Fruit fly (Drosophila melanogaster) whole organism, prepupa: ENCODE results near the gene crm.

Experiments used
- CG10631 ChIP-seq: fragments of 200-800 bp; sonication (Bioruptor generic); optimal IDR thresholded peaks from 2 replicates; lab custom pipeline; 2016; ENCODE audit warnings: missing biosample characterization, missing genetic modification characterization
- CG10669 ChIP-seq: fragments of 200-800 bp; sonication (Bioruptor generic); optimal IDR thresholded peaks from 3 replicates; lab custom pipeline; 2018; ENCODE audit warnings: missing biosample characterization, mild to moderate bottlenecking, missing genetic modification characterization, moderate library complexity
- CG11902 ChIP-seq: fragments of 200-800 bp; sonication (Bioruptor generic); optimal IDR thresholded peaks from 3 replicates; lab custom pipeline; 2016; ENCODE audit warnings: missing biosample characterization, missing genetic modification characterization
- CG15336 ChIP-seq: fragments of 200-800 bp; sonication (Bioruptor generic); IDR thresholded peaks from 2 replicates; pipeline ENCODE4 v1.3.6; 2022; ENCODE audit warnings: missing biosample characterization, missing genetic modification characterization
- CG1621 ChIP-seq: fragments of 200-800 bp; sonication (Bioruptor generic); optimal IDR thresholded peaks from 3 replicates; lab custom pipeline; 2018; ENCODE audit warnings: missing biosample characterization, mild to moderate bottlenecking, missing genetic modification characterization
- CG16779 ChIP-seq: fragments of 200-800 bp; sonication (Bioruptor generic); optimal IDR thresholded peaks from 3 replicates; lab custom pipeline; 2017; ENCODE audit warnings: missing biosample characterization, mild to moderate bottlenecking, missing genetic modification characterization
- CG3032 ChIP-seq: fragments of 200-800 bp; optimal IDR thresholded peaks from 2 replicates; lab custom pipeline; 2019; ENCODE audit warnings: missing biosample characterization, mild to moderate bottlenecking, missing genetic modification characterization, moderate library complexity
- CG31627 ChIP-seq: fragments of 200-800 bp; sonication (Bioruptor generic); optimal IDR thresholded peaks from 3 replicates; lab custom pipeline; 2016; ENCODE audit warnings: missing biosample characterization, missing genetic modification characterization
- CG32006 ChIP-seq: fragments of 200-800 bp; sonication (Bioruptor generic); optimal IDR thresholded peaks from 3 replicates; lab custom pipeline; 2017; ENCODE audit warnings: missing biosample characterization, mild to moderate bottlenecking, missing genetic modification characterization
- CG34406 ChIP-seq: fragments of 200-800 bp; sonication (Bioruptor generic); optimal IDR thresholded peaks from 3 replicates; lab custom pipeline; 2016; ENCODE audit warnings: missing biosample characterization, missing genetic modification characterization
- CG4318 ChIP-seq: fragments of 200-800 bp; sonication (Bioruptor generic); optimal IDR thresholded peaks from 3 replicates; lab custom pipeline; 2017; ENCODE audit warnings: missing biosample characterization, mild to moderate bottlenecking, missing genetic modification characterization
- CG6163 ChIP-seq: fragments of 200-800 bp; sonication (Bioruptor generic); IDR thresholded peaks from 3 replicates; pipeline ENCODE4 v1.3.6; 2022; ENCODE audit warnings: missing biosample characterization, missing genetic modification characterization
- CG6276 ChIP-seq: fragments of 200-800 bp; sonication (Bioruptor generic); optimal IDR thresholded peaks from 2 replicates; lab custom pipeline; 2017; ENCODE audit warnings: missing biosample characterization, mild to moderate bottlenecking, missing genetic modification characterization
- CG6792 ChIP-seq: fragments of 200-800 bp; sonication (Bioruptor generic); optimal IDR thresholded peaks from 3 replicates; lab custom pipeline; 2016; ENCODE audit warnings: missing biosample characterization, missing genetic modification characterization
- CG6808 ChIP-seq: fragments of 200-800 bp; sonication (Bioruptor generic); optimal IDR thresholded peaks from 3 replicates; lab custom pipeline; 2017; ENCODE audit warnings: missing biosample characterization, missing genetic modification characterization, mild to moderate bottlenecking, moderate library complexity, missing genetic modification reagents
- CG6854 ChIP-seq: fragments of 200-800 bp; sonication (Bioruptor generic); optimal IDR thresholded peaks from 2 replicates; lab custom pipeline; 2017; ENCODE audit warnings: missing biosample characterization, mild to moderate bottlenecking, missing genetic modification characterization
- CG7368 ChIP-seq: fragments of 200-800 bp; sonication (Bioruptor generic); optimal IDR thresholded peaks from 3 replicates; lab custom pipeline; 2016; ENCODE audit warnings: missing biosample characterization, missing genetic modification characterization
- CG8119 ChIP-seq: fragments of 200-800 bp; sonication (Bioruptor generic); IDR thresholded peaks from 3 replicates; pipeline ENCODE4 v1.3.6; 2022; ENCODE audit warnings: missing biosample characterization, missing genetic modification characterization
- CG8632 ChIP-seq: fragments of 200-800 bp; sonication (Bioruptor generic); optimal IDR thresholded peaks from 3 replicates; lab custom pipeline; 2016; ENCODE audit warnings: missing biosample characterization, missing genetic modification characterization
- CG9139 ChIP-seq: fragments of 200-800 bp; sonication (Bioruptor generic); optimal IDR thresholded peaks from 3 replicates; lab custom pipeline; 2017; ENCODE audit warnings: missing biosample characterization, mild to moderate bottlenecking, missing genetic modification characterization
- Eip75B ChIP-seq: fragments of 200-800 bp; sonication (Bioruptor generic); optimal IDR thresholded peaks from 3 replicates; lab custom pipeline; 2016; ENCODE audit warnings: missing biosample characterization, missing genetic modification characterization
- Eip78C ChIP-seq: fragments of 200-800 bp; sonication (Bioruptor generic); peaks from one replicate; lab custom pipeline; 2016; ENCODE audit warnings: missing biosample characterization, missing genetic modification characterization
- Ets21C ChIP-seq: fragments of 200-800 bp; sonication (Bioruptor generic); optimal IDR thresholded peaks from 3 replicates; lab custom pipeline; 2016; ENCODE audit warnings: missing biosample characterization, missing genetic modification characterization
- Ets96B ChIP-seq: fragments of 200-800 bp; optimal IDR thresholded peaks from 2 replicates; lab custom pipeline; 2019; ENCODE audit warnings: missing biosample characterization, mild to moderate bottlenecking, missing genetic modification characterization, moderate library complexity
- Gug ChIP-seq: fragments of 200-800 bp; sonication (Bioruptor generic); IDR thresholded peaks from 2 replicates; pipeline ENCODE4 v1.3.6; 2022; ENCODE audit warnings: missing biosample characterization, missing genetic modification characterization
- Hr39 ChIP-seq: fragments of 200-800 bp; sonication (Bioruptor generic); optimal IDR thresholded peaks from 2 replicates; lab custom pipeline; 2016; ENCODE audit warnings: missing biosample characterization, missing genetic modification characterization
- Hr4 ChIP-seq: fragments of 200-800 bp; sonication (Bioruptor generic); optimal IDR thresholded peaks from 3 replicates; lab custom pipeline; 2016; ENCODE audit warnings: missing biosample characterization, missing genetic modification characterization
- Lpt ChIP-seq: fragments of 200-800 bp; sonication (Bioruptor generic); optimal IDR thresholded peaks from 3 replicates; lab custom pipeline; 2016; ENCODE audit warnings: missing biosample characterization, missing genetic modification characterization
- Met ChIP-seq: fragments of 200-800 bp; sonication (Bioruptor generic); optimal IDR thresholded peaks from 3 replicates; lab custom pipeline; 2016; ENCODE audit warnings: missing biosample characterization, missing genetic modification characterization
- OdsH ChIP-seq: fragments of 200-800 bp; sonication (Bioruptor generic); optimal IDR thresholded peaks from 3 replicates; lab custom pipeline; 2016; ENCODE audit warnings: missing biosample characterization, missing genetic modification characterization
- Smox ChIP-seq: fragments of 200-800 bp; sonication (Bioruptor generic); optimal IDR thresholded peaks from 3 replicates; lab custom pipeline; 2016; ENCODE audit warnings: missing biosample characterization, missing genetic modification characterization
- Sox102F ChIP-seq: fragments of 200-800 bp; sonication (Bioruptor generic); optimal IDR thresholded peaks from 2 replicates; lab custom pipeline; 2016; ENCODE audit warnings: missing biosample characterization, mild to moderate bottlenecking, missing genetic modification characterization
- Sox14 ChIP-seq: fragments of 200-800 bp; sonication (Bioruptor generic); optimal IDR thresholded peaks from 3 replicates; lab custom pipeline; 2016; ENCODE audit warnings: missing biosample characterization, missing genetic modification characterization
- Sox15 ChIP-seq: fragments of 200-800 bp; sonication (Bioruptor generic); optimal IDR thresholded peaks from 3 replicates; lab custom pipeline; 2016; ENCODE audit warnings: missing biosample characterization, missing genetic modification characterization
- achi ChIP-seq: fragments of 200-800 bp; sonication (Bioruptor generic); optimal IDR thresholded peaks from 3 replicates; lab custom pipeline; 2016; ENCODE audit warnings: missing biosample characterization, missing genetic modification characterization
- acj6 ChIP-seq: fragments of 200-800 bp; sonication (Bioruptor generic); optimal IDR thresholded peaks from 3 replicates; lab custom pipeline; 2016; ENCODE audit warnings: missing biosample characterization, missing genetic modification characterization
- cyc ChIP-seq: fragments of 200-800 bp; sonication (Bioruptor generic); optimal IDR thresholded peaks from 3 replicates; lab custom pipeline; 2016; ENCODE audit warnings: missing biosample characterization, missing genetic modification characterization
- dac ChIP-seq: fragments of 200-800 bp; sonication (Bioruptor generic); optimal IDR thresholded peaks from 2 replicates; lab custom pipeline; 2017; ENCODE audit warnings: missing biosample characterization, mild to moderate bottlenecking, missing genetic modification characterization
- dsx ChIP-seq: fragments of 200-800 bp; optimal IDR thresholded peaks from 3 replicates; lab custom pipeline; 2019; ENCODE audit warnings: missing biosample characterization, mild to moderate bottlenecking, missing genetic modification characterization, moderate library complexity; ENCODE audit not compliant: poor library complexity, severe bottlenecking
- eg ChIP-seq: fragments of 200-800 bp; sonication (Bioruptor generic); IDR thresholded peaks from 3 replicates; pipeline ENCODE4 v1.3.6; 2022; ENCODE audit warnings: missing biosample characterization, missing genetic modification characterization
- fd59A ChIP-seq: fragments of 200-800 bp; sonication (Bioruptor generic); optimal IDR thresholded peaks from 2 replicates; lab custom pipeline; 2017; ENCODE audit warnings: missing biosample characterization, mild to moderate bottlenecking, missing genetic modification characterization, missing genetic modification reagents
- fd85E ChIP-seq: fragments of 200-800 bp; sonication (Bioruptor generic); optimal IDR thresholded peaks from 3 replicates; lab custom pipeline; 2016; ENCODE audit warnings: missing biosample characterization, missing genetic modification characterization
- fkh ChIP-seq: fragments of 200-800 bp; sonication (Bioruptor generic); optimal IDR thresholded peaks from 3 replicates; lab custom pipeline; 2017; ENCODE audit warnings: missing biosample characterization, mild to moderate bottlenecking, missing genetic modification characterization, moderate library complexity
- lz ChIP-seq: fragments of 200-800 bp; sonication (Bioruptor generic); optimal IDR thresholded peaks from 3 replicates; lab custom pipeline; 2016; ENCODE audit warnings: missing biosample characterization, missing genetic modification characterization
- net ChIP-seq: fragments of 200-800 bp; sonication (Bioruptor generic); optimal IDR thresholded peaks from 3 replicates; lab custom pipeline; 2016; ENCODE audit warnings: missing biosample characterization, missing genetic modification characterization
- spab ChIP-seq: fragments of 200-800 bp; sonication (Bioruptor generic); optimal IDR thresholded peaks from 2 replicates; lab custom pipeline; 2017; ENCODE audit warnings: missing biosample characterization, mild to moderate bottlenecking, missing genetic modification characterization, missing genetic modification reagents
- ss ChIP-seq, 2 experiments: fragments of 200-800 bp; sonication (Bioruptor generic); optimal IDR thresholded peaks; 2 replicates in 1 of 2; 3 replicates in 1 of 2; lab custom pipeline; 2017 to 2018; ENCODE audit warnings: mild to moderate bottlenecking in 2 of 2, missing biosample characterization in 2 of 2, missing genetic modification characterization in 2 of 2, moderate library complexity in 1 of 2
- topi ChIP-seq: fragments of 200-800 bp; sonication (Bioruptor generic); optimal IDR thresholded peaks from 3 replicates; lab custom pipeline; 2016; ENCODE audit warnings: missing biosample characterization, missing genetic modification characterization
- vri ChIP-seq: fragments of 200-800 bp; sonication (Bioruptor generic); optimal IDR thresholded peaks from 3 replicates; lab custom pipeline; 2016; ENCODE audit warnings: missing biosample characterization, mild to moderate bottlenecking, missing genetic modification characterization

Gene crm

DNA sequence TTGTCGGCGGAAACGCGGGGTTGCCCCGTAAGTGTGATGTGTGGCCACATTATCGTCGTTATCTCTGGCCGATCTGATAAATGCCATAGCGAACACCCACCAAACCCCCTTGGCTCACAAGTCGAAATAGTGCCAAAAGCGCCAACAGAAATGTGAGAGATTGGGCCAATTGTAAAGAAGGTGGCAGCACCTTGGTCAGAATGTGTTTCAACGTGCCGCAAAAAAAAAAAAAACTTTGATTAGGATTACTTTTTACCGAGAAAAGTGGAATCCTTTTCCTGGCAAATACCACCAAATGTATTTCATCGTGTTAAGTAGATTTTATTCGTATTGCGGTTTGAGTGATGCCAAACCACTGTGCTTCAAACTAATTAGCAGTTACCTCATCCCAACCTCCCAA lies 4.4 kb upstream of the crm start (continued):
- TF ChIP-seq ss (GFP tag; optimal IDR thresholded peaks at IDR 0.05; lab: Kevin White, UChicago) (no peak), fkh (GFP tag; lab: Kevin White, UChicago) (no peak), CG6808 (GFP tag; lab: Kevin White, UChicago) (no peak), fd59A (no peak), Lpt (no peak), CG34406 (GFP tag; lab: Kevin White, UChicago) (peak; percentile 28), net (GFP tag; lab: Kevin White, UChicago) (peak; percentile 28), Sox102F (GFP tag; lab: Kevin White, UChicago) (peak; percentile 24), fd85E (GFP tag; lab: Kevin White, UChicago) (no peak), Ets21C (GFP tag; lab: Kevin White, UChicago) (peak; percentile 23), CG6854 (GFP tag; lab: Kevin White, UChicago) (no peak), CG31627 (GFP tag; lab: Kevin White, UChicago) (peak; percentile 51), Sox14 (peak; percentile 24), OdsH (GFP tag; lab: Kevin White, UChicago) (peak; percentile 37), eg (GFP tag; lab: Robert Waterston, UW) (peak; percentile 81), CG10631 (no peak), CG9139 (GFP tag; lab: Kevin White, UChicago) (no peak), CG6276 (GFP tag; lab: Kevin White, UChicago) (no peak), spab (GFP tag; lab: Kevin White, UChicago) (no peak)

DNA sequence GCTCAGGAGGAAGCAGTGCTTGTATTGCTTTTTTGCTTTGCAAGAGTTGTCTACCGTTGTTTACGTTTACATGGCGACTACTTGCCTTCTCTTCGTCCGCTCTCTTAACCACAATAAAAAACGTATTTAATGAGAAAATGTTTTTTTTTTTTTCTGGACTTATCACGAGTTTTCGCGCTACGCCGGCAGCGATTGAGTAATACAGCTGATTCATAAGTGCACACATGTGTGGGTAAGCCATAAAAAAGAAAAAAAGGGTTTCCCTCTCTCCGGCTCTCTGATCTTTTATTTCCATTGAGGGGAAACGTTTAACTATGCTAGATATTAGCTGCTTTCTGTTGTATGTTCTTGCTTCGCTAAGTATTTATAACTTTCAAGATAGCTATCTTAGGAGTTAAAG lies 3.5 kb upstream of the crm start:
- TF ChIP-seq Sox14 (no peak), vri (peak; percentile 92), CG10631 (no peak), CG3032 (no peak), CG31627 (GFP tag; lab: Kevin White, UChicago) (no peak), achi (GFP tag; lab: Kevin White, UChicago) (no peak), CG1621 (no peak), CG6163 (GFP tag; lab: Robert Waterston, UW) (peak; percentile 68; the same call in 2 of the 3 replicates), CG11902 (GFP tag; lab: Kevin White, UChicago) (no peak), Sox15 (no peak), CG6276 (GFP tag; lab: Kevin White, UChicago) (no peak), Eip78C (GFP tag; lab: Kevin White, UChicago) (peak; percentile 34), fd85E (GFP tag; lab: Kevin White, UChicago) (no peak), CG10669 (GFP tag; lab: Kevin White, UChicago) (no peak), Smox (no peak), cyc (GFP tag; lab: Kevin White, UChicago) (no peak), Met (GFP tag; lab: Kevin White, UChicago) (no peak), CG9139 (GFP tag; lab: Kevin White, UChicago) (no peak), CG8632 (GFP tag; lab: Kevin White, UChicago) (no peak), fkh (GFP tag; lab: Kevin White, UChicago) (no peak), CG34406 (GFP tag; lab: Kevin White, UChicago) (no peak), CG32006 (no peak), Eip75B (GFP tag; lab: Kevin White, UChicago) (no peak), ss (GFP tag; optimal IDR thresholded peaks at IDR 0.05; lab: Kevin White, UChicago) (peak in 1 of 2 experiments; percentile 61), fd59A (no peak), CG15336 (GFP tag; lab: Robert Waterston, UW) (peak; percentile 58), net (GFP tag; lab: Kevin White, UChicago) (peak; percentile 16), Hr4 (no peak), acj6 (no peak), CG6792 (GFP tag; lab: Kevin White, UChicago) (no peak), Hr39 (no peak), Ets96B (tag; lab: Kevin White, UChicago) (peak; percentile 15), CG16779 (tag; lab: Kevin White, UChicago) (peak; percentile 64), CG7368 (no peak), dsx (GFP tag; lab: Kevin White, UChicago) (peak; percentile 1), lz (no peak), eg (GFP tag; lab: Robert Waterston, UW) (peak; percentile 66; the same call in 2 of the 3 replicates), dac (GFP tag; lab: Kevin White, UChicago) (no peak), OdsH (GFP tag; lab: Kevin White, UChicago) (no peak), Gug (GFP tag; lab: Robert Waterston, UW) (no peak), topi (GFP tag; lab: Kevin White, UChicago) (no peak), CG8119 (peak; percentile 68; the same call in 2 of the 3 replicates), CG4318 (no peak)
